Fruit fly (Drosophila melanogaster): Measurements from ENCODE around the gene CG31294.

- TF ChIP-seq cic (GFP tag; optimal IDR thresholded peaks at IDR 0.05), result no peak
- no peak for TF ChIP-seq bab1 (GFP tag; optimal IDR thresholded peaks at IDR 0.05)
- TF ChIP-seq Crg-1 (GFP tag; optimal IDR thresholded peaks at IDR 0.05), result no peak
- TF ChIP-seq CG14711 (tag; optimal IDR thresholded peaks at IDR 0.05), result no peak
- TF ChIP-seq kay (GFP tag; ENCODE audit: borderline replicate concordance), result no peak
- TF ChIP-seq Mnt (GFP tag; optimal IDR thresholded peaks at IDR 0.05), result no peak
- no peak for TF ChIP-seq CG5204 (GFP tag; optimal IDR thresholded peaks at IDR 0.05)
- no peak for TF ChIP-seq tj (GFP tag; optimal IDR thresholded peaks at IDR 0.05)
- TF ChIP-seq toe (GFP tag; optimal IDR thresholded peaks at IDR 0.05), result no peak
- TF ChIP-seq CG1620 (GFP tag; optimal IDR thresholded peaks at IDR 0.05), result no peak
- TF ChIP-seq CG11617 (GFP tag; optimal IDR thresholded peaks at IDR 0.05), result no peak
- no peak for TF ChIP-seq Hr96 (GFP tag; optimal IDR thresholded peaks at IDR 0.05)
These were observed 23.6 kb downstream of the CG31294 start, which contains the start of gene CG31446 for dm6 chr3R:15692786-15693185.
